Fruit fly (Drosophila melanogaster) whole organism, embryonic: Measurements from ENCODE around the gene CG3277.

ENCODE experiments used
- Atf6 ChIP-seq: fragments of 200-800 bp; sonication (Bioruptor generic); IDR thresholded peaks from 2 replicates; pipeline ENCODE4 v1.3.6; 2022; ENCODE audit warnings: missing biosample characterization, missing genetic modification characterization
- C15 ChIP-seq: fragments of 200-800 bp; sonication (Bioruptor generic); IDR thresholded peaks from 3 replicates; pipeline ENCODE4 v1.3.6; 2022; ENCODE audit warnings: missing biosample characterization, missing genetic modification characterization
- CG12071 ChIP-seq: fragments of 200-800 bp; sonication (Bioruptor generic); optimal IDR thresholded peaks from 3 replicates; lab custom pipeline; 2018; ENCODE audit warnings: missing biosample characterization, mild to moderate bottlenecking, missing genetic modification characterization
- CG16815 ChIP-seq: fragments of 200-800 bp; sonication (Bioruptor generic); optimal IDR thresholded peaks from 3 replicates; lab custom pipeline; 2017; ENCODE audit warnings: missing biosample characterization, mild to moderate bottlenecking, missing genetic modification characterization
- CG18262 ChIP-seq: fragments of 200-800 bp; optimal IDR thresholded peaks from 3 replicates; lab custom pipeline; 2019; ENCODE audit warnings: missing biosample characterization, mild to moderate bottlenecking, missing genetic modification characterization, moderate library complexity
- CG2875 ChIP-seq: fragments of 200-800 bp; sonication (Bioruptor generic); optimal IDR thresholded peaks from 2 replicates; lab custom pipeline; 2017; ENCODE audit warnings: missing biosample characterization, mild to moderate bottlenecking, missing genetic modification characterization, missing genetic modification reagents
- CG5953 ChIP-seq: fragments of 200-800 bp; sonication (Bioruptor generic); IDR thresholded peaks from 2 replicates; pipeline ENCODE4 v1.3.6; 2022; ENCODE audit warnings: missing biosample characterization, missing genetic modification characterization
- CG9727 ChIP-seq: fragments of 200-800 bp; sonication (Bioruptor generic); optimal IDR thresholded peaks from 3 replicates; lab custom pipeline; 2017; ENCODE audit warnings: missing biosample characterization, mild to moderate bottlenecking, missing genetic modification characterization
- D19A ChIP-seq: fragments of 200-800 bp; optimal IDR thresholded peaks from 3 replicates; lab custom pipeline; 2019; ENCODE audit warnings: missing biosample characterization, mild to moderate bottlenecking, missing genetic modification characterization, moderate library complexity
- knrl ChIP-seq: fragments of 200-800 bp; sonication (Bioruptor generic); IDR thresholded peaks from 3 replicates; pipeline ENCODE4 v1.3.6; 2022; ENCODE audit warnings: missing biosample characterization, missing genetic modification characterization; ENCODE audit not compliant: partially characterized antibody

DNA sequence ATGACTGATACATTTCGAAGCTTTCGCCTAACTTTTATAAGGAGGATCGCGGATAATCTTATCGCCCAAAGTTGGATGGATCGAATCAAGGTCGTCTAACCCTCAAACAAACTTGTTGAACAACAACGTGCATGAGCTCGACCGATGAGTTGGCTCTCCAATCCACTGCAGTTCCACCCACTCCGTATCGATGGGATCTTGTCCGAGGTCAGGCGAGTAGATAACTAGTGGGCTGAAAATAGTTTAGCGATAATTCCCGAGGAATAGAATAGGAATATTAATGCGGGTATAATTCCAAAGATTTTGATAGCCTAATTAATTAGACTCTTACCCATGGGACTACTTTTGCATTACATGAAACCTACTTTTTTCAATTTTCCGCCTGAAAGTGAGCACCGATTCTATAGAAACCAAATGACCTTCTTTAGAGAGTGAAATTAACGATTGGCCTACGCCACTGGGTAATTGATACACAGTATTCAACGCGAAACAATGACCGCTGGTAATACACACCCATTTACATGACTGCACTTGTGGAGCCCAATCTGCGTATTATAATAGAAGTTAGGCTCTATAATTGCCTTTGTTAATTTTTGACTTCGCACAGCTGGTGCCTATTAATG lies 10.1 kb upstream of the CG3277 start:
- TF ChIP-seq CG5953 (GFP tag; lab: Robert Waterston, UW): no peak
- no peak for TF ChIP-seq Atf6
- no peak for TF ChIP-seq CG18262 (tag; lab: Kevin White, UChicago)
- no peak for TF ChIP-seq CG12071
- TF ChIP-seq knrl (GFP tag; lab: Robert Waterston, UW): no peak
- no peak for TF ChIP-seq CG2875
- no peak for TF ChIP-seq CG9727 (GFP tag; lab: Kevin White, UChicago)
- TF ChIP-seq C15 (GFP tag; lab: Robert Waterston, UW): no peak
- no peak for TF ChIP-seq D19A (tag; lab: Kevin White, UChicago)
- no peak for TF ChIP-seq CG16815 (GFP tag; lab: Kevin White, UChicago)
